Fruit fly (Drosophila melanogaster): ENCODE results near the gene CG6356.

The CG6356 gene

DNA sequence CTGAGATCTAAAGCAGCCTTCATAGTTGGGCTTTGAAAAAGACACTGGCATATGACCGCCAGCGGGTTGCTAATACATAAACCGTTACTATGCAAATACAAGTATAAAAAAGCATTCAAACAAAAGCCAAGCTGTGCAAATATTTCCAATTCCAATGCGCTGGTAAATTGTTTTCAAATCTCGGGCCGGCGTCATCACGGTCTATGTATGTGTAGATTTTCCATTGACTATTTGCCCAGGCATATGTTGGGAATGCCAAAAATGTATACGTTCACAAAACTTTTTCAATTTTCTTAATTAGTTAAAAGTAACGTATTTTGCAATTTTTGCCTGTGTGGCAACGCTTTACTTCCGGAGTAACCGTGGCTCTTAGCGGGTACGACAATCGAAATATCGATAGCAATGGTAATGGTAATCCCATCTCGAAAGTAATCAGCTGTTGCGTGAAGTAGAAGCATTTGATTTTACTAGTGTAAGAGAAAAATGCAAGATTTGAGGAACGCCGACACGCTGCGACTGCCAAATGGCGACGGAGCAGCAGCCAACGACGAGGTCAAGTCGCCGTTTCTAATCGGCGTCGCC, 6.1 kb downstream of the CG6356 start, which contains the start of the genes CG34290 and Uck (continued):
- peak; percentile 65 for TF ChIP-seq CG1621 (tag; optimal IDR thresholded peaks at IDR 0.05)
- TF ChIP-seq Met (GFP tag; optimal IDR thresholded peaks at IDR 0.05), result no peak
- no peak for TF ChIP-seq CG4318 (GFP tag; optimal IDR thresholded peaks at IDR 0.05)
- peak; percentile 27 for TF ChIP-seq CG8632 (GFP tag; optimal IDR thresholded peaks at IDR 0.05)
- peak; percentile 51 for TF ChIP-seq CG31627 (GFP tag; optimal IDR thresholded peaks at IDR 0.05)
- TF ChIP-seq Hr39 (GFP tag; optimal IDR thresholded peaks at IDR 0.05), result no peak
- peak; percentile 66 for TF ChIP-seq lz (GFP tag; optimal IDR thresholded peaks at IDR 0.05)
- TF ChIP-seq CG3919 (GFP tag; optimal IDR thresholded peaks at IDR 0.05), result peak; percentile 76
- peak; percentile 52 for TF ChIP-seq Sox14 (GFP tag; optimal IDR thresholded peaks at IDR 0.05)

DNA sequence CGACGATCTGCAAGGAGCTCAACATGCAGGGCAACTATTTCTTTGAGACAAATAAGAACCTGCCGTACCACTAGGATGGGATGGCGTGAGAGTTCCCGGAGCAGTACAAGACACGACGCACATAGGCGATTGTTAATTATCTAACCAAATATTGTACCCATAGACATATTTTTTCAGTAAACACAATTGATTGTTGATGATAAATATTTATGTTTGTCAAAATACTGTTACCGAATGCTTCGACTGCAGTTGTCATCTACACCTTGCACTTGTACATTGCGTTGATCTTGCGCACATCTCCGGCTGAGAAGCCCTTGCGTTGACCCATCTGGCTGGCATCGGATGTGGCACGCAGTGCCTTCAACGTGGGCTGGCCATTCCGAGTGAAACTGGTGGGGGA, 9.4 kb downstream of the CG6356 start:
- no peak for TF ChIP-seq salr (GFP tag; optimal IDR thresholded peaks at IDR 0.05)
- TF ChIP-seq fd85E (GFP tag; optimal IDR thresholded peaks at IDR 0.05), result no peak
- TF ChIP-seq fkh (GFP tag; optimal IDR thresholded peaks at IDR 0.05), result peak; percentile 50

dm6 chr3R:24294299-24294698, 10.5 kb downstream of the CG6356 start, which contains the start of gene CG5715:
CG5715 (minus strand) TSS chr3R:24294399.
- TF ChIP-seq esn (GFP tag; optimal IDR thresholded peaks at IDR 0.05) (no peak), CG8319 (GFP tag; optimal IDR thresholded peaks at IDR 0.05) (no peak), topi (GFP tag; optimal IDR thresholded peaks at IDR 0.05) (no peak), CG9139 (GFP tag; optimal IDR thresholded peaks at IDR 0.05) (no peak), salr (GFP tag; optimal IDR thresholded peaks at IDR 0.05) (no peak), CG6854 (GFP tag; optimal IDR thresholded peaks at IDR 0.05) (no peak), Eip78C (GFP tag) (no peak), CG6276 (GFP tag; optimal IDR thresholded peaks at IDR 0.05) (no peak), CG3032 (tag; optimal IDR thresholded peaks at IDR 0.05) (no peak), CG10669 (GFP tag; optimal IDR thresholded peaks at IDR 0.05) (no peak), pdm3 (GFP tag; optimal IDR thresholded peaks at IDR 0.05) (no peak), CG3919 (GFP tag; optimal IDR thresholded peaks at IDR 0.05) (no peak), CG6808 (GFP tag; optimal IDR thresholded peaks at IDR 0.05) (no peak), Ets21C (GFP tag; optimal IDR thresholded peaks at IDR 0.05) (no peak)

DNA sequence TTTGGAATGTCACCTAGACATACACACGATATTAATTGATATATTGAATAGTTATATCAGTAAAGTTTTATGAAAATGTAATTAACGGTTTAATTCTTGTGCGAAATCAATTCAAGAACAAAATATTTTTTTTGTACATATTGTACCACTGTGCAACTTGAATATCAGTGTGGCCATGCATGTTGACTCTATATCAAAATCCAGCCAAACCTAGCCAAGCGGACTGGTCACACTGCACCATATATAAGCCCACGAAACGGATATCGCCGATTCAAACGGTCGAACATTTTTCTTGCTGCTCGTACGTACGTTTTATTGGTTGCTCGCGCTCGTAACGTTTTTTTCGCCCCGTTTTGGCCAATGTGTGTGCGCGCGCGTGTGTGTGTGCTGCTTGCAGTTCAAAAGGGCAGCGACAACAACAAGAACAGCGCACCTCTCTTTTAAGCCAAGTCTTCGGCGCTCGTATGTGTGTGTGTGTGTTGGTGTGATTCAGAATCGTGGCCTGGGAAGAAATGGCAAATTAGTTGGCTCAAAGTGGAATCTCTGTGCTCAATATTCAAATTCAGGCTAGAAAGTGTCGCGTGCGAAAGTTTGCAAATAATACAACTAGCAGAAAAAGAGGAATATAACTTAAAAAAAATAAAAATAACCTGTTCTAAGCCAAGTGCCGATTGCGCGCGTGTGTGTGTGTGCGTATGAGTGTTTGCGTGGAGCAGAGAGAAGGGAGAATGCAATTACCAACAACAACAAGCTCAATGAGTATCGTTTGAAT, 11.2 kb downstream of the CG6356 start, which contains the start of gene crb:
Gene crb, plus strand, starts transcription at position 295 of the 772 bp plus-strand sequence.
- no peak for TF ChIP-seq CG8319 (GFP tag; optimal IDR thresholded peaks at IDR 0.05)
- peak; percentile 55 for TF ChIP-seq Met (GFP tag; optimal IDR thresholded peaks at IDR 0.05)
- peak; percentile 1 for TF ChIP-seq CG8632 (GFP tag; optimal IDR thresholded peaks at IDR 0.05)
- TF ChIP-seq dsx (GFP tag; optimal IDR thresholded peaks at IDR 0.05; ENCODE audit: poor library complexity, severe bottlenecking), result peak; percentile 30
- TF ChIP-seq CG6163 (GFP tag; IDR thresholded peaks at IDR 0.05), result peak; percentile 37; the same call in 1 of the 3 replicates
- TF ChIP-seq Sox15 (GFP tag; optimal IDR thresholded peaks at IDR 0.05), result no peak
- peak; percentile 27 for TF ChIP-seq achi (GFP tag; optimal IDR thresholded peaks at IDR 0.05)
- TF ChIP-seq vri (GFP tag; optimal IDR thresholded peaks at IDR 0.05), result peak; percentile 69
- TF ChIP-seq Smox (GFP tag; optimal IDR thresholded peaks at IDR 0.05), result no peak
- TF ChIP-seq esn (GFP tag; optimal IDR thresholded peaks at IDR 0.05), result peak; percentile 68
- peak; percentile 50; the same call in 1 of the 3 replicates for TF ChIP-seq eg (GFP tag; IDR thresholded peaks at IDR 0.05)
- TF ChIP-seq CG7368 (GFP tag; optimal IDR thresholded peaks at IDR 0.05), result no peak
- TF ChIP-seq CG3919 (GFP tag; optimal IDR thresholded peaks at IDR 0.05), result peak; percentile 52
- no peak for TF ChIP-seq fd59A (GFP tag; optimal IDR thresholded peaks at IDR 0.05)
- peak; percentile 71 for TF ChIP-seq Sox102F (GFP tag; optimal IDR thresholded peaks at IDR 0.05)
- TF ChIP-seq CG6854 (GFP tag; optimal IDR thresholded peaks at IDR 0.05), result peak; percentile 45
- TF ChIP-seq Eip78C (GFP tag), result peak; percentile 79
- TF ChIP-seq CG11294 (GFP tag; IDR thresholded peaks at IDR 0.05), result no peak
- TF ChIP-seq topi (GFP tag; optimal IDR thresholded peaks at IDR 0.05), result peak; percentile 35
- TF ChIP-seq CG6276 (GFP tag; optimal IDR thresholded peaks at IDR 0.05), result no peak
- peak; percentile 67 for TF ChIP-seq lz (GFP tag; optimal IDR thresholded peaks at IDR 0.05)
- TF ChIP-seq CG15336 (GFP tag; IDR thresholded peaks at IDR 0.05), result no peak
- TF ChIP-seq net (GFP tag; optimal IDR thresholded peaks at IDR 0.05), result peak; percentile 44
- peak; percentile 35 for TF ChIP-seq Hr39 (GFP tag; optimal IDR thresholded peaks at IDR 0.05)
- TF ChIP-seq Blimp-1 (GFP tag; optimal IDR thresholded peaks at IDR 0.05), result no peak
- TF ChIP-seq Ets96B (tag; optimal IDR thresholded peaks at IDR 0.05), result peak; percentile 16
- peak; percentile 93 for TF ChIP-seq svp (GFP tag)
- peak; percentile 56 for TF ChIP-seq Eip75B (GFP tag; optimal IDR thresholded peaks at IDR 0.05)
- peak; percentile 67 for TF ChIP-seq Sox14 (GFP tag; optimal IDR thresholded peaks at IDR 0.05)
- no peak for TF ChIP-seq CG4318 (GFP tag; optimal IDR thresholded peaks at IDR 0.05)
- peak; percentile 40 for TF ChIP-seq CG1621 (tag; optimal IDR thresholded peaks at IDR 0.05)
- TF ChIP-seq Hr4 (GFP tag; optimal IDR thresholded peaks at IDR 0.05), result peak; percentile 50
